Fruit fly (Drosophila melanogaster) S2 (cell line): ENCODE measurements around the gene yip7.

Experiments used
- CG8478 ChIP-seq: fragments of >200 bp; optimal IDR thresholded peaks from 2 replicates; lab custom pipeline; 2018
- CTCF ChIP-seq, 2 experiments: fragments of >200 bp; optimal IDR thresholded peaks; 2 replicates each; lab custom pipeline; 2018

DNA sequence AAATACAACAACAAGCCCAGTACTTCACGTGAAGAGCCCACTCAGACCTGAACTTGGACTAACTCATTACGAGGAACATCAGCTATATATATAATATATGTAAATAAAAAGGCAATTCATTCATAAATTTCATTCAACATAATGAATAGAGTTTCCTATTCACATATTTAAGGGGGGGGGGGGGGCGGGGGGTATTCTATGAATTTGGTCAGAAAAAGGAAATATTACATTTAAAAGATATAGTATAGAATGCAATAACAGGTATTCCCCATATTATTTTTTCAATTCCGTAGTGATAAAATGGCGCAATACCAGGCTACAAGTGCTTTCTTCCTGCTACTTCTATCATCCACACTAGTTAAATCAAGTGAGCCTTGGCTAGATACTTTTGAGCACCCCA is 1.8 kb downstream of the yip7 start, which contains the start of gene CG6462:
- no peak for TF ChIP-seq CTCF (optimal IDR thresholded peaks at IDR 0.05; lab: Kevin White, UChicago)
- TF ChIP-seq CG8478, result no peak
